Fruit fly (Drosophila melanogaster): ENCODE measurements around the gene mmy.

dm6 chr2L:6461497-6461896, 12.2 kb downstream of the mmy start:
- TF ChIP-seq h (optimal IDR thresholded peaks at IDR 0.05) (no peak), Sin3A (optimal IDR thresholded peaks at IDR 0.05) (no peak), psq (optimal IDR thresholded peaks at IDR 0.05) (no peak), ttk (optimal IDR thresholded peaks at IDR 0.05) (no peak)

Data from Kc167 (cell line).